Worm (Caenorhabditis elegans): ENCODE results near the gene phf-31.

Gene phf-31

DNA sequence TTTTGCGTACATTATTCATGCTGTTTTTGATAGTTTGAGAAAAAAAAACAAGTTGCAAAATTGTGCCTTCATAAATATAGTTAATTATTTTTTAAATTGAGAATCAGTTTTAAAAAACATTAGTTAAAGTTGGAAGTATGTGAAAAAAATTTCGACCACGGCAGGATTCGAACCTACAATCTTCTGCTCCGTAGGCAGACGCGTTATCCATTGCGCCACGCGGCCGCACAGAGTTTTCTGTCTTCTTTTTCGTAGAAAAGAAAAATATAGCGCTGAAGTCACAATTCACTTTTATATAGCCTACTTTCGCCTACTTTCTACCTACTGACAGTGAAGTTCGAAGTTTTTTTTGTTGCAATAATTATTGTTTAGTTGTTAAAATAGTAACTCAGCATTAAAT, 50.0 kb downstream of the phf-31 start (continued):
- TF ChIP-seq ama-1 (optimal IDR thresholded peaks at IDR 0.05) (no peak), ama-1 (GFP tag; optimal IDR thresholded peaks at IDR 0.05) (peak in 1 of 2 experiments; percentile 79), die-1 (tag; optimal IDR thresholded peaks at IDR 0.05) (peak; percentile 84), F37B4.10 (GFP tag; IDR thresholded peaks at IDR 0.05) (no peak), F57C9.4 (tag; optimal IDR thresholded peaks at IDR 0.05) (no peak), let-526 (GFP tag; IDR thresholded peaks at IDR 0.05) (no peak), lir-1 (GFP tag; conservative IDR thresholded peaks at IDR 0.05) (no peak), cebp-2 (GFP tag; IDR thresholded peaks at IDR 0.05) (0 out of 2 replicates have a peak, but pooled peaks have one; percentile 32), nhr-27 (tag; optimal IDR thresholded peaks at IDR 0.05) (no peak), hmg-20 (GFP tag; IDR thresholded peaks at IDR 0.05) (peak; percentile 23; the same call in 1 of the 2 replicates), F49E8.2 (tag; optimal IDR thresholded peaks at IDR 0.05; ENCODE audit: insufficient read depth) (peak; percentile 54), hmg-1.2 (GFP tag; IDR thresholded peaks at IDR 0.05) (peak; percentile 67), rcor-1 (GFP tag; IDR thresholded peaks at IDR 0.05) (0 out of 2 replicates have a peak, but pooled peaks have one; percentile 39), nfyb-1 (GFP tag; IDR thresholded peaks at IDR 0.05) (no peak), ZK185.1 (tag; optimal IDR thresholded peaks at IDR 0.05; ENCODE audit: poor library complexity, severe bottlenecking) (peak; percentile 72), F39B2.1 (GFP tag; IDR thresholded peaks at IDR 0.05) (no peak), snpc-3.4 (tag; optimal IDR thresholded peaks at IDR 0.05) (peak; percentile 72), lin-26 (GFP tag; IDR thresholded peaks at IDR 0.05) (peak; percentile 90), B0336.3 (GFP tag; IDR thresholded peaks at IDR 0.05) (no peak), tbp1 (GFP tag; optimal IDR thresholded peaks at IDR 0.05) (peak; percentile 90), let-607 (tag; optimal IDR thresholded peaks at IDR 0.05) (peak in 1 of 2 experiments; percentile 34), mes-4 (tag; optimal IDR thresholded peaks at IDR 0.05) (peak; percentile 43), Y53F4B.3 (GFP tag; IDR thresholded peaks at IDR 0.05) (peak; percentile 13; the same call in 1 of the 2 replicates), madf-6 (GFP tag; IDR thresholded peaks at IDR 0.05) (no peak), nhr-80 (tag; optimal IDR thresholded peaks at IDR 0.05) (no peak), dpl-1 (GFP tag; optimal IDR thresholded peaks at IDR 0.05) (peak; percentile 15), mel-28 (tag; optimal IDR thresholded peaks at IDR 0.05; ENCODE audit: borderline replicate concordance) (no peak)

All from whole organism, young adult.